Worm (Caenorhabditis elegans) whole organism, L1 larva: ENCODE data around the gene let-92.

Source experiments
- C04F5.9 ChIP-seq: sonication (generic microtip); optimal IDR thresholded peaks from 2 replicates; lab custom pipeline; 2016; ENCODE audit warnings: missing genetic modification characterization, missing compliant biosample characterization
- F16B12.6 ChIP-seq: fragments of 150-350 bp; optimal IDR thresholded peaks from 2 replicates; lab custom pipeline; 2014; ENCODE audit warnings: missing biosample characterization, missing genetic modification characterization
- ama-1 ChIP-seq: fragments of 150-350 bp; optimal IDR thresholded peaks from 2 replicates; lab custom pipeline; 2014
- blmp-1 ChIP-seq: fragments of 150-350 bp; optimal IDR thresholded peaks from 2 replicates; lab custom pipeline; 2014; ENCODE audit warnings: missing biosample characterization, missing genetic modification characterization
- ceh-88 ChIP-seq: fragments of 200-800 bp; sonication (Bioruptor generic); IDR thresholded peaks from 2 replicates; pipeline ENCODE4 v1.3.6; 2022; ENCODE audit warnings: missing genetic modification characterization, missing compliant biosample characterization
- ces-1 ChIP-seq: fragments of 150-350 bp; optimal IDR thresholded peaks from 2 replicates; lab custom pipeline; 2014; ENCODE audit warnings: missing biosample characterization, missing genetic modification reagents, missing genetic modification characterization
- dpl-1 ChIP-seq, 3 experiments: fragments of 150-350 bp in 2 of 3; sonication (generic microtip) in 1 of 3; optimal IDR thresholded peaks; 2 replicates each; lab custom pipeline; 2014 to 2017; ENCODE audit warnings: missing biosample characterization in 3 of 3, missing genetic modification characterization in 3 of 3, missing genetic modification reagents in 3 of 3
- dsc-1 ChIP-seq: sonication (generic microtip); optimal IDR thresholded peaks from 2 replicates; lab custom pipeline; 2016; ENCODE audit warnings: mild to moderate bottlenecking, missing genetic modification characterization, missing compliant biosample characterization
- efl-1 ChIP-seq, 4 experiments: fragments of 150-350 bp; optimal IDR thresholded peaks in 3 of 4; peaks in 1 of 4; 1 replicate in 1 of 4; 2 replicates in 3 of 4; lab custom pipeline; 2014; ENCODE audit warnings: missing biosample characterization in 2 of 4, missing genetic modification characterization in 2 of 4, missing genetic modification reagents in 2 of 4
- efl-3 ChIP-seq: fragments of 200-800 bp; sonication (Bioruptor generic); optimal IDR thresholded peaks from 2 replicates; lab custom pipeline; 2018; ENCODE audit warnings: mild to moderate bottlenecking, missing genetic modification characterization, missing compliant biosample characterization
- egl-13 ChIP-seq: sonication (generic microtip); optimal IDR thresholded peaks from 2 replicates; lab custom pipeline; 2016; ENCODE audit warnings: missing genotype, missing genetic modification reagents, missing genetic modification characterization, missing compliant biosample characterization
- egl-27 ChIP-seq, 2 experiments: fragments of 150-350 bp in 1 of 2; sonication (generic microtip); optimal IDR thresholded peaks; 3 replicates each; lab custom pipeline; 2017 to 2018; ENCODE audit warnings: missing biosample characterization in 2 of 2, missing genetic modification characterization in 2 of 2, missing genetic modification reagents in 2 of 2
- elt-2 ChIP-seq: sonication (generic microtip); optimal IDR thresholded peaks from 2 replicates; lab custom pipeline; 2016; ENCODE audit warnings: missing genetic modification characterization, mild to moderate bottlenecking, inconsistent platforms, missing compliant biosample characterization, missing genetic modification reagents
- elt-3 ChIP-seq, 6 experiments: fragments of 150-350 bp in 1 of 6; sonication (generic microtip); optimal IDR thresholded peaks; 2 replicates each; lab custom pipeline; 2017 to 2018; ENCODE audit warnings: missing biosample characterization in 6 of 6, missing genetic modification characterization in 6 of 6, inconsistent platforms in 1 of 6
- fkh-8 ChIP-seq: sonication (generic microtip); optimal IDR thresholded peaks from 2 replicates; lab custom pipeline; 2016; ENCODE audit warnings: mild to moderate bottlenecking, missing genetic modification characterization, missing compliant biosample characterization
- hlh-17 ChIP-seq: fragments of 200-800 bp; sonication (Bioruptor generic); optimal IDR thresholded peaks from 2 replicates; lab custom pipeline; 2018; ENCODE audit warnings: missing genetic modification characterization, mild to moderate bottlenecking, missing compliant biosample characterization, moderate library complexity, borderline replicate concordance
- hlh-4 ChIP-seq: sonication (generic microtip); optimal IDR thresholded peaks from 2 replicates; lab custom pipeline; 2016; ENCODE audit warnings: mild to moderate bottlenecking, missing genetic modification characterization, missing compliant biosample characterization
- irx-1 ChIP-seq: sonication (generic microtip); optimal IDR thresholded peaks from 2 replicates; lab custom pipeline; 2016; ENCODE audit warnings: missing genetic modification characterization, missing compliant biosample characterization
- lin-13 ChIP-seq: fragments of 150-350 bp; optimal IDR thresholded peaks from 2 replicates; lab custom pipeline; 2014; ENCODE audit warnings: missing biosample characterization, missing genetic modification reagents, missing genetic modification characterization
- lin-14 ChIP-seq: fragments of 200-800 bp; sonication (Bioruptor generic); optimal IDR thresholded peaks from 2 replicates; lab custom pipeline; 2018; ENCODE audit warnings: mild to moderate bottlenecking, missing genetic modification characterization, moderate library complexity, missing compliant biosample characterization
- lin-35 ChIP-seq, 2 experiments: fragments of 150-350 bp; optimal IDR thresholded peaks; 2 replicates each; lab custom pipeline; 2014; ENCODE audit warnings: missing biosample characterization in 2 of 2, missing genetic modification characterization in 2 of 2, missing genetic modification reagents in 2 of 2
- lsy-2 ChIP-seq, 2 experiments: fragments of 150-350 bp; optimal IDR thresholded peaks; 2 replicates each; lab custom pipeline; 2014; ENCODE audit warnings: missing biosample characterization in 2 of 2, missing genetic modification characterization in 2 of 2
- mef-2 ChIP-seq: fragments of 150-350 bp; optimal IDR thresholded peaks from 2 replicates; lab custom pipeline; 2014; ENCODE audit warnings: missing biosample characterization, missing genetic modification characterization
- nhr-11 ChIP-seq: fragments of 150-350 bp; optimal IDR thresholded peaks from 2 replicates; lab custom pipeline; 2014; ENCODE audit warnings: missing biosample characterization, missing genetic modification characterization
- nhr-19 ChIP-seq: fragments of 200-800 bp; sonication (Bioruptor generic); conservative IDR thresholded peaks from 2 replicates; pipeline ENCODE4 v1.3.6; 2022; ENCODE audit warnings: missing genetic modification characterization, missing compliant biosample characterization
- nhr-20 ChIP-seq: sonication (generic microtip); optimal IDR thresholded peaks from 2 replicates; lab custom pipeline; 2016; ENCODE audit warnings: mild to moderate bottlenecking, missing genetic modification characterization, missing compliant biosample characterization
- nhr-47 ChIP-seq: sonication (generic microtip); optimal IDR thresholded peaks from 2 replicates; lab custom pipeline; 2016; ENCODE audit warnings: mild to moderate bottlenecking, missing genetic modification characterization, moderate library complexity, missing compliant biosample characterization
- nhr-71 ChIP-seq: sonication (generic microtip); optimal IDR thresholded peaks from 2 replicates; lab custom pipeline; 2016; ENCODE audit warnings: mild to moderate bottlenecking, missing genetic modification characterization, moderate library complexity, missing compliant biosample characterization
- nhr-85 ChIP-seq: sonication (generic microtip); peaks from one replicate; lab custom pipeline; 2016; ENCODE audit warnings: missing genetic modification characterization, inconsistent platforms, missing compliant biosample characterization
- nhr-90 ChIP-seq: sonication (generic microtip); optimal IDR thresholded peaks from 2 replicates; lab custom pipeline; 2016; ENCODE audit warnings: mild to moderate bottlenecking, missing genetic modification characterization, missing compliant biosample characterization; ENCODE audit not compliant: poor library complexity
- pax-3 ChIP-seq: fragments of 200-800 bp; sonication (Bioruptor generic); optimal IDR thresholded peaks from 2 replicates; lab custom pipeline; 2018; ENCODE audit warnings: mild to moderate bottlenecking, missing genetic modification characterization, moderate library complexity, missing compliant biosample characterization
- skn-1 ChIP-seq: fragments of 150-350 bp; optimal IDR thresholded peaks from 2 replicates; lab custom pipeline; 2014; ENCODE audit warnings: missing biosample characterization, missing genetic modification characterization
- snu-23 ChIP-seq: sonication (generic microtip); optimal IDR thresholded peaks from 2 replicates; lab custom pipeline; 2016; ENCODE audit warnings: missing genetic modification characterization, missing compliant biosample characterization
- sox-4 ChIP-seq: sonication (generic microtip); optimal IDR thresholded peaks from 2 replicates; lab custom pipeline; 2016; ENCODE audit warnings: missing genetic modification characterization, missing compliant biosample characterization
- tbx-2 ChIP-seq: sonication (generic microtip); optimal IDR thresholded peaks from 2 replicates; lab custom pipeline; 2016; ENCODE audit warnings: missing genetic modification characterization, missing compliant biosample characterization
- tlp-1 ChIP-seq: fragments of 150-350 bp; optimal IDR thresholded peaks from 2 replicates; lab custom pipeline; 2014; ENCODE audit warnings: missing biosample characterization, missing genetic modification characterization
- unc-30 ChIP-seq: sonication (generic microtip); optimal IDR thresholded peaks from 2 replicates; lab custom pipeline; 2017; ENCODE audit warnings: missing biosample characterization, missing genetic modification characterization
- unc-62 ChIP-seq: fragments of 150-350 bp; optimal IDR thresholded peaks from 2 replicates; lab custom pipeline; 2014; ENCODE audit warnings: missing biosample characterization, missing genetic modification reagents, missing genetic modification characterization
- unc-98 ChIP-seq: fragments of 200-800 bp; sonication (Bioruptor generic); IDR thresholded peaks from 2 replicates; pipeline ENCODE4 v1.3.6; 2022; ENCODE audit warnings: missing genetic modification characterization, missing compliant biosample characterization

let-92 gene

DNA sequence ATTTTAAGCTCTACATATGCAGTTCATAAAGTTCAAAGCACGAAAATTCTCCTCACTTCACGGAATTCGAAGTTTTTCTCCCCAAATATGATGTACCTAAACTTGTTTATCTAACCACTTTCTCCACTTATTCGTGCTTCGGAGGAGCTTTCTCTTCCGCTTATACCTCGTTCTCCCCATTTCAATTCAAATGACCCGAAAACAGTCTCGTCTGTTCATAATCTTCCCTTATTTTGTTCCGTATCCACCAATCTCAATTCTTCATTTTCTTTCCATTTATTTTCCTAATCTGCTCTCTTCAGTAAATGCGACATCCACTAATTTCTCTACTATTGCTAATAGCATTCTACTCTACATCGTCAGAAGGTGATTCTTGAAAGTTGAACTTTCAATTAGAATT lies 27.1 kb downstream of the let-92 start, which contains the start of gene let-653:
TSS of gene let-653 (plus strand) at position 301 of the 400 bp plus-strand sequence.
- TF ChIP-seq dsc-1 (no peak), blmp-1 (peak; percentile 22)
- TF ChIP-seq, all 84 proteins: peak for 1

DNA sequence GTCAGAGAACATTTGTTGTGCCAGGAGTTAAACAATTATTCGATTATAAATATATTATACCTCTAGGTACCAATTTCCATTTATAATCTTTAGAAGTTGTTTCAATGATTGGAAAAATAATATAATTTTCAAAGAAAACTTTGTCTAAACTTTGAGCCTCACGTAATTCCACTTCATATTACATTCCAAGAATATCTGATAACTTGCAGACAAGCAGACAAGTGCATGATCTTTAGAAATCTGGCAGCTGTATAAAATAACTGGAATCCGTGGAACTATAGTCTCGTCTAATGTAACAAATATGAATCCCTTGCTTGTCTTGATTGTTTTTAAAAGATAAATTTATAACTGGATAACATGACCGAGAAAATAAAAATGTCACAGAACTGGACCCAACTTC lies 34.3 kb downstream of the let-92 start:
- TF ChIP-seq nhr-20 (tag; lab: Kevin White, UChicago) (peak; percentile 44), nhr-19 (GFP tag; lab: Robert Waterston, UW) (no peak), fkh-8 (tag; lab: Kevin White, UChicago) (peak; percentile 48), egl-27 (tag; optimal IDR thresholded peaks at IDR 0.05; lab: Kevin White, UChicago) (no peak), nhr-11 (tag; lab: Kevin White, UChicago) (peak; percentile 6), nhr-85 (tag; lab: Kevin White, UChicago) (no peak), dsc-1 (peak; percentile 51), snu-23 (no peak), hlh-4 (tag; lab: Kevin White, UChicago) (peak; percentile 58), lin-13 (GFP tag; lab: Kevin White, UChicago) (no peak)

DNA sequence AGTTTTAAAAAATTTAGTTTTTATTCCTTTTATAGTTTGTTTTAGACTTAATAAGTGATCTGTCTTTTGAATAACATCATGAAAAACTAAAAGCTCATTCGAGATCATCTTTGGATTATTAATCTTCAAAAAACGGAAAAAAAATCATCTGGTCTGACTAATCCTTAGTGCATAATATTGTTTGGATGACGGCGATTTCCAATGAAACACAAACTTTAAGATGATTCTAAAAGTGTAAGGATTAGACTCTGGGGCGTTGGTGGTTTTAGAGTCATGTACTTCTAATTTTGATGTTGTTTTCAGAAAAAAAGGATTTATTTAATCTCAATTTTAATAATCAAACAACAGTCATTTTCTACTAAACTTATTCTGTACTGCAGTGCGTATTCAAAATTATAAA lies 35.1 kb downstream of the let-92 start:
- peak; percentile 6 for TF ChIP-seq pax-3
- TF ChIP-seq ces-1 (GFP tag; lab: Kevin White, UChicago) = no peak
- TF ChIP-seq nhr-47 (tag; lab: Kevin White, UChicago) = peak; percentile 18
- TF ChIP-seq nhr-71 = peak; percentile 3
- TF ChIP-seq mef-2 = no peak
- peak; percentile 21 for TF ChIP-seq sox-4
- no peak for TF ChIP-seq tbx-2 (tag; lab: Kevin White, UChicago)
- peak; percentile 90 for TF ChIP-seq dsc-1
- TF ChIP-seq, all 84 proteins: peak for 5

DNA sequence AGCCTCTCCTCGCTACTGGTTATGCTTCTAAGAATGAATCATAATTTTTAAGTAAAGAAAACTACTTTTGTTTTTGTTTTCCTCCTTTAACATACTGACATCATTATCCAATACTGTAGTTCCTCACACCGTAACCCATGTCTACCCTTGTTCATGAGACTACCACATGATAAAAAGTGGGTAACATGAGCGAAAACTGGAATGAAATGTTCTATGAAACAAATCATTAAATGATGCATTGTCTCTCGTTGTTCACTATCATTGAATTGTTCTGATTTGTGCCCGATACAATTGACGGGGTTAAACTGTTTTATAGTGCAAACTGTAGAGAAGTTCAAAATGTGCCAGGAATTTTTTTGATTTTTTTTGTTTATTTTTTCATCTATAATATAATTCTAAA lies 39.5 kb downstream of the let-92 start:
- TF ChIP-seq nhr-20 (tag; lab: Kevin White, UChicago) = peak; percentile 67
- peak; percentile 34 for TF ChIP-seq blmp-1
- TF ChIP-seq tlp-1 (tag; lab: Kevin White, UChicago) = no peak
- TF ChIP-seq F16B12.6 (tag; lab: Kevin White, UChicago) = no peak
- peak; percentile 76 for TF ChIP-seq nhr-85 (tag; lab: Kevin White, UChicago)
- TF ChIP-seq snu-23 = peak; percentile 14
- TF ChIP-seq lin-35 (GFP tag; optimal IDR thresholded peaks at IDR 0.05; lab: Kevin White, UChicago) = peak in 1 of 2 experiments; percentile 41
- TF ChIP-seq elt-3 (tag; optimal IDR thresholded peaks at IDR 0.05; lab: Kevin White, UChicago) = peak in 2 of 6 experiments; percentile 12 to 47
- TF ChIP-seq elt-2 (tag; lab: Kevin White, UChicago) = no peak
- no peak for TF ChIP-seq efl-1 (optimal IDR thresholded peaks at IDR 0.05; lab: Kevin White, UChicago)
- TF ChIP-seq efl-1 (GFP tag; optimal IDR thresholded peaks at IDR 0.05 in 1 of 2; lab: Kevin White, UChicago) = peak in 1 of 2 experiments; percentile 64
- peak; percentile 33 for TF ChIP-seq lin-14 (GFP tag; lab: Kevin White, UChicago)

DNA sequence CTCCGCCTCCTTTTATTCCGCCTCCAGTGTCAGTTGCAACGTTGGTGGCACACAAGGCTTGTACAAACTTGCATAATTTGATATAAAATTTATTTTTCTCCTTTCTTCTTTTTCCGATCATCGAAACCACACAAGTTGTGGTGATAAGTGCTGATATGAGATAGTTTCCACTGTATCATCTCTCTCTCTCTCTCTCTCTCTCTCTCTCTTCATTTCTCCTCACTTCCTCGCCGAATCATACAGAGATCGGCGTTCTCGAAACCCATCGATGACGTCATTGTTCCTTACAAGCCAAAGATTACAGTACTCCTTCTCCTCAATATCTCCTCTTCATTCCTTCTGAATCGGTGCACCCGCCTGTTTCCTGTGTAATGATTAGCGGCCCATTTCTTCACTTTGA lies 41.1 kb downstream of the let-92 start, which contains the start of gene nhr-43:
TSS of gene nhr-43 (plus strand) at position 233 of the 400 bp plus-strand sequence.
- TF ChIP-seq nhr-20 (tag; lab: Kevin White, UChicago) (peak; percentile 28), blmp-1 (peak; percentile 62), elt-3 (tag; optimal IDR thresholded peaks at IDR 0.05; lab: Kevin White, UChicago) (peak in 2 of 6 experiments; percentile 8 to 30), ama-1 (no peak), nhr-71 (peak; percentile 48), nhr-85 (tag; lab: Kevin White, UChicago) (peak; percentile 72)

DNA sequence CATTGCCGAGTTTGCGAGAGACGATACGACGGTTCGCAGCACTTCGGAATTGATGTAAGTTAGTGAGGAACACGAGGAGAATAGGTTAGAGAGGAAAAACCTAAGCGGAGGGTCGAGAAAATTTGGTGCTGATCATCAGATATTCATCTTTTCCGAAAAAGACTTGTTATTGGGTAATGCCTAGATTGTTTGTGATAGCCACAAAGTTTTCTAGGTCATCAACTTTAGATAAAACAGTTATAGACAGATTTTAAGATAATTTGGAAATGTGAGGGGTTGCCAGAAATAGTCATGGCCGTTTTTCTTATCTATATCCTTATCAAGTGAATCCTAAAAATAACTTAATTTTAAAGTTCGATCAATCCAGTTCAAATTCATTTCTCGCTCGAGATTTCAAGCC lies 42.2 kb downstream of the let-92 start:
- TF ChIP-seq efl-3 (GFP tag; lab: Kevin White, UChicago) (no peak), nhr-85 (tag; lab: Kevin White, UChicago) (peak; percentile 14)

DNA sequence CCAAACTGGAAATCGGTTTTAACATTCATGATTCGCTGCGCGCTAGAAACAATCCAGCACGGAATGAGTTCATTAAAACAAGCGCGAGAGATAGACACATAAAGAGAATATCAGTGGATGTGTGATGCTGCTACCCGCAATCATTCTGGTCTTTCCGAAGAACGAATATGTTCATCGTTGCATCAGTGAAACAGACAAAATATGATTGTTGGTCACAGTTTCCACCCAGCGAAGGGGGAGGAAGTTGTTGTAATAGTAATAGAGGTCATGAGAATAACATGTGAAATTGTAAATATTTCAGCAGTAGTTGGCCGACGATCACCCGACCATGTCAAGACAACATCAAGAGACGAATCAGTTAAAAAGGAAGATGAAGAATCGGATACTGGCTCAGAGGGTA lies 43.0 kb downstream of the let-92 start:
- no peak for TF ChIP-seq unc-30 (tag; lab: Kevin White, UChicago)
- peak; percentile 22 for TF ChIP-seq snu-23
- peak in 1 of 6 experiments; percentile 26 for TF ChIP-seq elt-3 (tag; optimal IDR thresholded peaks at IDR 0.05; lab: Kevin White, UChicago)
- TF ChIP-seq sox-4 = no peak
- peak in 1 of 2 experiments; percentile 32 for TF ChIP-seq lin-35 (GFP tag; optimal IDR thresholded peaks at IDR 0.05; lab: Kevin White, UChicago)
- no peak for TF ChIP-seq C04F5.9 (tag; lab: Kevin White, UChicago)
- no peak for TF ChIP-seq irx-1 (tag; lab: Kevin White, UChicago)
- TF ChIP-seq dpl-1 (GFP tag; optimal IDR thresholded peaks at IDR 0.05; lab: Kevin White, UChicago) = no peak
- peak; percentile 26 for TF ChIP-seq tbx-2 (tag; lab: Kevin White, UChicago)
- TF ChIP-seq egl-13 (tag; lab: Kevin White, UChicago) = no peak
- TF ChIP-seq unc-98 (GFP tag; lab: Robert Waterston, UW) = no peak
- TF ChIP-seq hlh-17 = no peak
- TF ChIP-seq unc-62 = no peak
- no peak for TF ChIP-seq nhr-90 (tag; lab: Kevin White, UChicago)
- TF ChIP-seq ceh-88 = no peak
- TF ChIP-seq lsy-2 (tag; optimal IDR thresholded peaks at IDR 0.05; lab: Kevin White, UChicago) = no peak
- no peak for TF ChIP-seq skn-1 (tag; lab: Kevin White, UChicago)
